Worm (Caenorhabditis elegans): Measurements from ENCODE around the gene C18A3.7.

Gene C18A3.7

DNA sequence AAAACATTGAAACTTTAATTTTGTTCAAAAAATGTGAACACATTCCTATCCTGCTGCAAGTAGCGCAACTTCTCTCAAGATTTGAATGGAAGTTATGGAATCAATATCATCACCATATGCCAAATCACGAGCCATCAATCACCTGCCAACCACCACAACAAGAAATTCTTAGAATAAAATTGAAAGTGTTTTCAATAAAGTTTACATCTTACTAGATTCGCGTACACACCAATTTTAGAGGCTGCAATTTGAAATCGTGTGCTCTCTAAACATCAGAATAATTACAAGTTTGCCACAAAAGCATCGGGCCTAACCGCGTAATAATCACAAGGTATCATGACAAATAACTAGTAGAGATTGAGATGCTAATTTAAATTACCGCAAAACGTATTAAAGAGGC is 44.6 kb upstream of the C18A3.7 start:
- no peak for TF ChIP-seq egl-27 (tag; optimal IDR thresholded peaks at IDR 0.05)
- TF ChIP-seq tbx-2 (tag; optimal IDR thresholded peaks at IDR 0.05), result no peak
- TF ChIP-seq nfya-1 (tag; optimal IDR thresholded peaks at IDR 0.05; ENCODE audit: insufficient read depth), result no peak
- no peak for TF ChIP-seq nhr-12 (tag; optimal IDR thresholded peaks at IDR 0.05)
- no peak for TF ChIP-seq fkh-2 (tag; optimal IDR thresholded peaks at IDR 0.05)
- no peak for TF ChIP-seq unc-39 (tag; optimal IDR thresholded peaks at IDR 0.05)
- TF ChIP-seq ZK546.5 (tag; optimal IDR thresholded peaks at IDR 0.05), result no peak
- no peak for TF ChIP-seq jun-1 (tag; optimal IDR thresholded peaks at IDR 0.05)
- TF ChIP-seq mml-1 (tag; optimal IDR thresholded peaks at IDR 0.05), result no peak
- TF ChIP-seq ceh-9 (tag; optimal IDR thresholded peaks at IDR 0.05), result no peak
- TF ChIP-seq ztf-11 (tag; optimal IDR thresholded peaks at IDR 0.05), result no peak
- TF ChIP-seq nhr-77 (tag; optimal IDR thresholded peaks at IDR 0.05), result no peak
- no peak for TF ChIP-seq lin-15B (tag; optimal IDR thresholded peaks at IDR 0.05)
- TF ChIP-seq snpc-4 (tag; optimal IDR thresholded peaks at IDR 0.05), result no peak
- no peak for TF ChIP-seq aly-2 (tag; optimal IDR thresholded peaks at IDR 0.05)
- TF ChIP-seq elt-3 (tag; optimal IDR thresholded peaks at IDR 0.05), result no peak

ce11 chrII:5774120-5774519 is 43.9 kb upstream of the C18A3.7 start, which contains the start of the genes dmd-5 and F10C1.1:
Gene dmd-5, minus strand, starts transcription at chrII:5774220.
Gene F10C1.1, plus strand, starts transcription at chrII:5774229.
- TF ChIP-seq nhr-25 (tag; optimal IDR thresholded peaks at IDR 0.05), result no peak
- no peak for TF ChIP-seq nhr-67 (tag; optimal IDR thresholded peaks at IDR 0.05)
- TF ChIP-seq eor-1 (tag; optimal IDR thresholded peaks at IDR 0.05), result no peak
- TF ChIP-seq nhr-76 (tag; optimal IDR thresholded peaks at IDR 0.05), result no peak
- TF ChIP-seq elt-3 (tag; optimal IDR thresholded peaks at IDR 0.05), result no peak
- TF ChIP-seq elt-2 (tag; optimal IDR thresholded peaks at IDR 0.05), result no peak
- no peak for TF ChIP-seq fkh-2 (tag; optimal IDR thresholded peaks at IDR 0.05)
- no peak for TF ChIP-seq nhr-12 (tag; optimal IDR thresholded peaks at IDR 0.05)
- no peak for TF ChIP-seq fkh-10 (GFP tag; optimal IDR thresholded peaks at IDR 0.05)
- no peak for TF ChIP-seq ztf-11 (tag; optimal IDR thresholded peaks at IDR 0.05)
- no peak for TF ChIP-seq nfya-1 (tag; optimal IDR thresholded peaks at IDR 0.05; ENCODE audit: insufficient read depth)
- no peak for TF ChIP-seq ZK546.5 (tag; optimal IDR thresholded peaks at IDR 0.05)
- no peak for TF ChIP-seq snpc-4 (tag; optimal IDR thresholded peaks at IDR 0.05)
- TF ChIP-seq hmg-11 (tag; optimal IDR thresholded peaks at IDR 0.05), result no peak

DNA sequence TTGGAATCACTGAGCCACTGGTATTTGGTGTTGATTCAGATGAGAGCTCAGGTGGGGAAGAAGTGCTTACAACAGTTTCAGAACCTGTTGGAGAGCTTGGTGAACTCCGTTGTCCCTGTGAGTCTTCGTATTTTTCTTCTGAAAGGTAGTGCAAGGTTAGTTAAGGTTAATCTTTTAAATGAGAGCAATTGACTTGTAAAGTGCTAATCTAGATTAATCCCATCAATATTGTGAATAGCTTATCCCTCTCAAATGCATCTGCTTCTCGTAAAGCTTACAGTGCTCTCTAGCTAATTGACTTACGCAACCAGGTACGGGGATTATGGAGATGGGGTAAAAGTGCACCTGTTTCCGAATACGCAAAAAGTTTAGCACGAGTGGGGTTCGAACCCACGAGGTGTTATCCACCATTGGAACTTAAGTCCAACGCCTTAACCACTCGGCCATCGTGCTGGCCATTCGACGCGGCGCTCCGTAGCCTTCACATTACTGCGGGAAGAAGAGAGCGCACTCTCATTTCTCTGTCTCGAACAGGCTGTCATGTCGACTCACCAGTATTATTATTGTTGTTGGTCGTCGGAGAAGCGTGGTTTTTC is 42.4 kb upstream of the C18A3.7 start:
- no peak for TF ChIP-seq lin-15B (tag; optimal IDR thresholded peaks at IDR 0.05)
- TF ChIP-seq unc-62 (GFP tag; optimal IDR thresholded peaks at IDR 0.05), result no peak
- no peak for TF ChIP-seq tbx-2 (tag; optimal IDR thresholded peaks at IDR 0.05)
- no peak for TF ChIP-seq ceh-16 (tag; optimal IDR thresholded peaks at IDR 0.05)
- no peak for TF ChIP-seq eor-1 (tag; optimal IDR thresholded peaks at IDR 0.05)
- no peak for TF ChIP-seq mml-1 (tag; optimal IDR thresholded peaks at IDR 0.05)
- peak in 1 of 3 experiments; percentile 1 for TF ChIP-seq elt-3 (tag; optimal IDR thresholded peaks at IDR 0.05)
- TF ChIP-seq elt-2 (tag; optimal IDR thresholded peaks at IDR 0.05), result peak; percentile 46
- no peak for TF ChIP-seq sea-2 (GFP tag; optimal IDR thresholded peaks at IDR 0.05)
- peak; percentile 31 for TF ChIP-seq lin-39 (tag; optimal IDR thresholded peaks at IDR 0.05)
- no peak for TF ChIP-seq ceh-9 (tag; optimal IDR thresholded peaks at IDR 0.05)
- TF ChIP-seq snpc-4 (tag; optimal IDR thresholded peaks at IDR 0.05), result peak; percentile 19
- TF ChIP-seq R02D3.7 (tag; optimal IDR thresholded peaks at IDR 0.05), result no peak
- no peak for TF ChIP-seq mdl-1 (tag; optimal IDR thresholded peaks at IDR 0.05)
- no peak for TF ChIP-seq ZK546.5 (tag; optimal IDR thresholded peaks at IDR 0.05)
- peak; percentile 16 for TF ChIP-seq nfya-1 (tag; optimal IDR thresholded peaks at IDR 0.05; ENCODE audit: insufficient read depth)
- TF ChIP-seq nhr-11 (tag; optimal IDR thresholded peaks at IDR 0.05), result no peak
- TF ChIP-seq fkh-10 (GFP tag; optimal IDR thresholded peaks at IDR 0.05), result no peak
- TF ChIP-seq skn-1 (tag; optimal IDR thresholded peaks at IDR 0.05), result no peak
- TF ChIP-seq nhr-12 (tag; optimal IDR thresholded peaks at IDR 0.05), result no peak
- peak; percentile 23 for TF ChIP-seq nhr-43 (tag; optimal IDR thresholded peaks at IDR 0.05; ENCODE audit: poor library complexity, severe bottlenecking)
- peak; percentile 32 for TF ChIP-seq pha-4 (tag; optimal IDR thresholded peaks at IDR 0.05)
- no peak for TF ChIP-seq aly-2 (tag; optimal IDR thresholded peaks at IDR 0.05)
- TF ChIP-seq hmg-11 (tag; optimal IDR thresholded peaks at IDR 0.05), result peak; percentile 85
- TF ChIP-seq fos-1 (tag; optimal IDR thresholded peaks at IDR 0.05), result no peak
- TF ChIP-seq egl-5 (tag; optimal IDR thresholded peaks at IDR 0.05), result no peak
- no peak for TF ChIP-seq unc-39 (tag; optimal IDR thresholded peaks at IDR 0.05)
- TF ChIP-seq nhr-28 (tag; optimal IDR thresholded peaks at IDR 0.05), result no peak
- no peak for TF ChIP-seq ztf-11 (tag; optimal IDR thresholded peaks at IDR 0.05)
- TF ChIP-seq ceh-82 (tag; optimal IDR thresholded peaks at IDR 0.05), result no peak
- no peak for TF ChIP-seq ama-1 (optimal IDR thresholded peaks at IDR 0.05)

Measured in whole organism, L3 larva.